Fruit fly (Drosophila melanogaster) whole organism, embryonic: ENCODE results near the gene CG34117.

ENCODE experiments used
- Adf1 ChIP-seq: fragments of 200-800 bp; sonication (Bioruptor generic); IDR thresholded peaks from 2 replicates; pipeline ENCODE4 v1.3.6; 2022; ENCODE audit warnings: missing biosample characterization, missing genetic modification characterization
- Atf-2 ChIP-seq: fragments of 200-800 bp; sonication (Bioruptor generic); optimal IDR thresholded peaks from 2 replicates; lab custom pipeline; 2016; ENCODE audit warnings: missing biosample characterization, missing genetic modification characterization
- BtbVII ChIP-seq: fragments of 200-800 bp; sonication (Bioruptor generic); optimal IDR thresholded peaks from 3 replicates; lab custom pipeline; 2017; ENCODE audit warnings: missing biosample characterization, mild to moderate bottlenecking, missing genetic modification characterization
- CG10462 ChIP-seq: fragments of 200-800 bp; sonication (Bioruptor generic); optimal IDR thresholded peaks from 2 replicates; lab custom pipeline; 2016; ENCODE audit warnings: missing biosample characterization, missing genetic modification characterization
- CG10543 ChIP-seq: fragments of 200-800 bp; sonication (Bioruptor generic); optimal IDR thresholded peaks from 3 replicates; lab custom pipeline; 2017; ENCODE audit warnings: missing biosample characterization, mild to moderate bottlenecking, missing genetic modification characterization, moderate library complexity
- CG11247 ChIP-seq: fragments of 200-800 bp; sonication (Bioruptor generic); IDR thresholded peaks from 2 replicates; pipeline ENCODE4 v1.3.6; 2022; ENCODE audit warnings: missing biosample characterization, missing genetic modification characterization
- CG11560 ChIP-seq: fragments of 200-800 bp; sonication (Bioruptor generic); IDR thresholded peaks from 3 replicates; pipeline ENCODE4 v1.3.6; 2022; ENCODE audit warnings: missing biosample characterization, missing genetic modification characterization
- CG11695 ChIP-seq: fragments of 200-800 bp; sonication (Bioruptor generic); IDR thresholded peaks from 3 replicates; pipeline ENCODE4 v1.3.6; 2022; ENCODE audit warnings: missing biosample characterization, missing genetic modification characterization
- CG1233 ChIP-seq: fragments of 200-800 bp; sonication (Bioruptor generic); optimal IDR thresholded peaks from 4 replicates; lab custom pipeline; 2018; ENCODE audit warnings: missing biosample characterization, mild to moderate bottlenecking, missing genetic modification characterization
- CG14050 ChIP-seq: fragments of 200-800 bp; sonication (Bioruptor generic); IDR thresholded peaks from 3 replicates; pipeline ENCODE4 v1.3.6; 2022; ENCODE audit warnings: missing biosample characterization, missing genetic modification characterization
- CG15269 ChIP-seq: fragments of 200-800 bp; sonication (Bioruptor generic); optimal IDR thresholded peaks from 2 replicates; lab custom pipeline; 2018; ENCODE audit warnings: missing biosample characterization, mild to moderate bottlenecking, missing genetic modification characterization, moderate library complexity
- CG15601 ChIP-seq: fragments of 200-800 bp; sonication (Bioruptor generic); optimal IDR thresholded peaks from 3 replicates; lab custom pipeline; 2019; ENCODE audit warnings: missing biosample characterization, mild to moderate bottlenecking, missing genetic modification characterization, moderate library complexity
- CG18764 ChIP-seq: fragments of 200-800 bp; sonication (Bioruptor generic); optimal IDR thresholded peaks from 3 replicates; lab custom pipeline; 2016; ENCODE audit warnings: missing biosample characterization, missing genetic modification characterization
- CG2199 ChIP-seq: fragments of 200-800 bp; sonication (Bioruptor generic); IDR thresholded peaks from 3 replicates; pipeline ENCODE4 v1.3.6; 2022; ENCODE audit warnings: missing biosample characterization, missing genetic modification characterization
- CG33557 ChIP-seq: fragments of 200-800 bp; sonication (Bioruptor generic); optimal IDR thresholded peaks from 2 replicates; lab custom pipeline; 2019; ENCODE audit warnings: missing biosample characterization, mild to moderate bottlenecking, missing genetic modification characterization, moderate library complexity
- CG4404 ChIP-seq: fragments of 200-800 bp; sonication (Bioruptor generic); IDR thresholded peaks from 2 replicates; pipeline ENCODE4 v1.3.6; 2022; ENCODE audit warnings: missing biosample characterization, missing genetic modification characterization
- CG5953 ChIP-seq: fragments of 200-800 bp; sonication (Bioruptor generic); IDR thresholded peaks from 2 replicates; pipeline ENCODE4 v1.3.6; 2022; ENCODE audit warnings: missing biosample characterization, missing genetic modification characterization
- CG8359 ChIP-seq: fragments of 200-800 bp; sonication (Bioruptor generic); optimal IDR thresholded peaks from 2 replicates; lab custom pipeline; 2017; ENCODE audit warnings: missing biosample characterization, mild to moderate bottlenecking, missing genetic modification characterization, borderline replicate concordance
- CG9215 ChIP-seq: fragments of 200-800 bp; sonication (Bioruptor generic); IDR thresholded peaks from 2 replicates; pipeline ENCODE4 v1.3.6; 2022; ENCODE audit warnings: missing biosample characterization, missing genetic modification characterization
- CG9876 ChIP-seq: fragments of 200-800 bp; sonication (Bioruptor generic); optimal IDR thresholded peaks from 2 replicates; lab custom pipeline; 2016; ENCODE audit warnings: missing biosample characterization, missing genetic modification characterization
- CoRest ChIP-seq: fragments of 200-800 bp; sonication (Bioruptor generic); optimal IDR thresholded peaks from 3 replicates; lab custom pipeline; 2018; ENCODE audit warnings: missing biosample characterization, mild to moderate bottlenecking, missing genetic modification characterization, moderate library complexity
- D ChIP-seq, 2 experiments: fragments of 200-800 bp in 1 of 2; fragments of >200 bp in 1 of 2; sonication (Bioruptor generic) in 1 of 2; optimal IDR thresholded peaks; 2 replicates in 1 of 2; 3 replicates in 1 of 2; lab custom pipeline; 2017; ENCODE audit warnings: mild to moderate bottlenecking in 1 of 2, missing biosample characterization in 1 of 2, missing genetic modification characterization in 1 of 2, missing genetic modification reagents in 1 of 2
- Eip74EF ChIP-seq, 2 experiments: fragments of 200-800 bp in 1 of 2; fragments of >200 bp in 1 of 2; sonication (Bioruptor generic) in 1 of 2; optimal IDR thresholded peaks; 2 replicates each; lab custom pipeline; 2017 to 2019; ENCODE audit warnings: missing biosample characterization in 2 of 2, missing genetic modification characterization in 2 of 2, mild to moderate bottlenecking in 1 of 2, moderate library complexity in 1 of 2
- HLH3B ChIP-seq: fragments of 200-800 bp; sonication (Bioruptor generic); IDR thresholded peaks from 2 replicates; pipeline ENCODE4 v1.3.6; 2022; ENCODE audit warnings: missing biosample characterization, missing genetic modification characterization
- Hmr ChIP-seq: fragments of 200-800 bp; sonication (Bioruptor generic); optimal IDR thresholded peaks from 3 replicates; lab custom pipeline; 2017; ENCODE audit warnings: mild to moderate bottlenecking, missing biosample characterization, missing genetic modification reagents, missing genetic modification characterization
- Hr78 ChIP-seq, 2 experiments: fragments of 200-800 bp in 1 of 2; fragments of >200 bp in 1 of 2; sonication (Bioruptor generic) in 1 of 2; optimal IDR thresholded peaks; 2 replicates each; lab custom pipeline; 2017 to 2019; ENCODE audit warnings: missing biosample characterization in 2 of 2, missing genetic modification characterization in 2 of 2, mild to moderate bottlenecking in 1 of 2, moderate library complexity in 1 of 2
- Meics ChIP-seq: fragments of 200-800 bp; sonication (Bioruptor generic); optimal IDR thresholded peaks from 2 replicates; lab custom pipeline; 2017; ENCODE audit warnings: missing biosample characterization, mild to moderate bottlenecking, missing genetic modification characterization
- Neu2 ChIP-seq: fragments of 200-800 bp; sonication (Bioruptor generic); optimal IDR thresholded peaks from 3 replicates; lab custom pipeline; 2016; ENCODE audit warnings: missing biosample characterization, missing genetic modification characterization, borderline replicate concordance
- Rfx ChIP-seq: fragments of 200-800 bp; sonication (Bioruptor generic); IDR thresholded peaks from 2 replicates; pipeline ENCODE4 v1.3.6; 2022; ENCODE audit warnings: missing biosample characterization, missing genetic modification characterization
- Side ChIP-seq: fragments of 200-800 bp; sonication (Bioruptor generic); optimal IDR thresholded peaks from 2 replicates; lab custom pipeline; 2016; ENCODE audit warnings: missing biosample characterization, missing genetic modification characterization
- amos ChIP-seq: fragments of 200-800 bp; sonication (Bioruptor generic); IDR thresholded peaks from 2 replicates; pipeline ENCODE4 v1.3.6; 2022; ENCODE audit warnings: missing biosample characterization, missing genetic modification characterization; ENCODE audit not compliant: partially characterized antibody
- ap ChIP-seq: fragments of 200-800 bp; sonication (Bioruptor generic); IDR thresholded peaks from 2 replicates; pipeline ENCODE4 v1.3.6; 2022; ENCODE audit warnings: missing biosample characterization, missing genetic modification characterization
- ase ChIP-seq: fragments of 200-800 bp; sonication (Bioruptor generic); IDR thresholded peaks from 3 replicates; pipeline ENCODE4 v1.3.6; 2022; ENCODE audit warnings: missing biosample characterization, missing genetic modification characterization
- cg ChIP-seq: fragments of 200-800 bp; sonication (Bioruptor generic); optimal IDR thresholded peaks from 3 replicates; lab custom pipeline; 2019; ENCODE audit warnings: missing biosample characterization, mild to moderate bottlenecking, missing genetic modification characterization, moderate library complexity
- cwo ChIP-seq: fragments of 200-800 bp; sonication (Bioruptor generic); optimal IDR thresholded peaks from 3 replicates; lab custom pipeline; 2017; ENCODE audit warnings: missing biosample characterization, missing genetic modification characterization, mild to moderate bottlenecking, moderate library complexity, missing genetic modification reagents
- dmrt99B ChIP-seq: fragments of 200-800 bp; sonication (Bioruptor generic); optimal IDR thresholded peaks from 2 replicates; lab custom pipeline; 2018; ENCODE audit warnings: missing biosample characterization, mild to moderate bottlenecking, missing genetic modification characterization, moderate library complexity
- emc ChIP-seq: fragments of 200-800 bp; sonication (Bioruptor generic); optimal IDR thresholded peaks from 2 replicates; lab custom pipeline; 2016; ENCODE audit warnings: missing biosample characterization, missing genetic modification characterization
- esg ChIP-seq: fragments of 200-800 bp; sonication (Bioruptor generic); conservative IDR thresholded peaks from 2 replicates; pipeline ENCODE4 v1.3.6; 2022; ENCODE audit warnings: missing biosample characterization, missing genetic modification characterization
- grn ChIP-seq: fragments of 200-800 bp; sonication (Bioruptor generic); optimal IDR thresholded peaks from 3 replicates; lab custom pipeline; 2017; ENCODE audit warnings: missing biosample characterization, missing genetic modification characterization
- ham ChIP-seq: fragments of 200-800 bp; sonication (Bioruptor generic); IDR thresholded peaks from 2 replicates; pipeline ENCODE4 v1.3.6; 2022; ENCODE audit warnings: missing biosample characterization, missing genetic modification characterization
- inv ChIP-seq: fragments of 200-800 bp; sonication (Bioruptor generic); IDR thresholded peaks from 2 replicates; pipeline ENCODE4 v1.3.6; 2022; ENCODE audit warnings: missing biosample characterization, missing genetic modification characterization; ENCODE audit not compliant: partially characterized antibody
- kah ChIP-seq: fragments of 200-800 bp; sonication (Bioruptor generic); optimal IDR thresholded peaks from 2 replicates; lab custom pipeline; 2018; ENCODE audit warnings: missing biosample characterization, mild to moderate bottlenecking, missing genetic modification characterization
- kay ChIP-seq: fragments of 200-800 bp; sonication (Bioruptor generic); optimal IDR thresholded peaks from 2 replicates; lab custom pipeline; 2016; ENCODE audit warnings: missing biosample characterization, missing genetic modification characterization
- lilli ChIP-seq: fragments of 200-800 bp; sonication (Bioruptor generic); optimal IDR thresholded peaks from 3 replicates; lab custom pipeline; 2016; ENCODE audit warnings: missing biosample characterization, missing genetic modification characterization
- mirr ChIP-seq: fragments of 200-800 bp; sonication (Bioruptor generic); optimal IDR thresholded peaks from 3 replicates; lab custom pipeline; 2018; ENCODE audit warnings: missing biosample characterization, mild to moderate bottlenecking, missing genetic modification characterization
- pfk ChIP-seq: fragments of 200-800 bp; sonication (Bioruptor generic); optimal IDR thresholded peaks from 2 replicates; lab custom pipeline; 2018; ENCODE audit warnings: missing biosample characterization, mild to moderate bottlenecking, missing genetic modification characterization, moderate library complexity
- sd ChIP-seq: fragments of 200-800 bp; sonication (Bioruptor generic); optimal IDR thresholded peaks from 3 replicates; lab custom pipeline; 2018; ENCODE audit warnings: missing biosample characterization, mild to moderate bottlenecking, missing genetic modification characterization, moderate library complexity
- sens ChIP-seq: fragments of 200-800 bp; sonication (Bioruptor generic); peaks from one replicate; lab custom pipeline; 2016; ENCODE audit warnings: missing biosample characterization, missing genetic modification characterization
- tgo ChIP-seq: fragments of 200-800 bp; sonication (Bioruptor generic); IDR thresholded peaks from 3 replicates; pipeline ENCODE4 v1.3.6; 2022; ENCODE audit warnings: missing biosample characterization, missing genetic modification characterization

The CG34117 gene

dm6 chr3R:9417577-9418334, 17.9 kb upstream of the CG34117 start, which contains the start of gene ps (continued):
- TF ChIP-seq Meics (GFP tag; lab: Kevin White, UChicago) (peak; percentile 17), grn (GFP tag; lab: Kevin White, UChicago) (no peak), CG10543 (peak; percentile 77), ham (GFP tag; lab: Robert Waterston, UW) (no peak), Side (GFP tag; lab: Kevin White, UChicago) (no peak), CG5953 (GFP tag; lab: Robert Waterston, UW) (no peak), CG2199 (GFP tag; lab: Robert Waterston, UW) (no peak), inv (GFP tag; lab: Robert Waterston, UW) (no peak), cwo (peak; percentile 32), CG18764 (GFP tag; lab: Kevin White, UChicago) (no peak), CG33557 (no peak), CG9215 (GFP tag; lab: Robert Waterston, UW) (no peak), Neu2 (GFP tag; lab: Kevin White, UChicago) (no peak), tgo (GFP tag; lab: Robert Waterston, UW) (no peak), ase (GFP tag; lab: Robert Waterston, UW) (no peak), kay (GFP tag; lab: Kevin White, UChicago) (no peak), Hr78 (GFP tag; optimal IDR thresholded peaks at IDR 0.05; lab: Kevin White, UChicago) (no peak), Adf1 (GFP tag; lab: Robert Waterston, UW) (no peak), Rfx (no peak), CG11695 (no peak), CG4404 (GFP tag; lab: Robert Waterston, UW) (no peak), BtbVII (peak; percentile 43), Eip74EF (GFP tag; optimal IDR thresholded peaks at IDR 0.05; lab: Kevin White, UChicago) (no peak), ap (no peak), CG15601 (tag; lab: Kevin White, UChicago) (peak; percentile 1), lilli (GFP tag; lab: Kevin White, UChicago) (no peak), CG11247 (GFP tag; lab: Robert Waterston, UW) (no peak), CG11560 (tag; lab: Robert Waterston, UW) (no peak), sens (peak; percentile 86), mirr (GFP tag; lab: Kevin White, UChicago) (peak; percentile 35), pfk (no peak), CG15269 (tag; lab: Kevin White, UChicago) (peak; percentile 22), Atf-2 (GFP tag; lab: Kevin White, UChicago) (no peak), amos (GFP tag; lab: Robert Waterston, UW) (no peak), CG8359 (GFP tag; lab: Kevin White, UChicago) (no peak), CG1233 (GFP tag; lab: Kevin White, UChicago) (peak; percentile 23), emc (GFP tag; lab: Kevin White, UChicago) (no peak), HLH3B (no peak), CoRest (tag; lab: Kevin White, UChicago) (no peak), kah (peak; percentile 99), CG10462 (GFP tag; lab: Kevin White, UChicago) (no peak), sd (peak; percentile 99), CG9876 (GFP tag; lab: Kevin White, UChicago) (no peak), dmrt99B (tag; lab: Kevin White, UChicago) (no peak), D (optimal IDR thresholded peaks at IDR 0.05; lab: Kevin White, UChicago) (no peak), D (GFP tag; optimal IDR thresholded peaks at IDR 0.05; lab: Kevin White, UChicago) (no peak), CG14050 (GFP tag; lab: Robert Waterston, UW) (no peak), Hmr (no peak), esg (GFP tag; lab: Robert Waterston, UW) (no peak), cg (GFP tag; lab: Kevin White, UChicago) (peak; percentile 83)
